Worm (Caenorhabditis elegans): ENCODE results near the gene mnm-2.

mnm-2 gene

ce11 chrX:7436912-7437311 lies 12.2 kb upstream of the mnm-2 start (continued):
- TF ChIP-seq nhr-12 (tag; optimal IDR thresholded peaks at IDR 0.05) = no peak
- TF ChIP-seq nhr-237 (tag; optimal IDR thresholded peaks at IDR 0.05) = no peak
- TF ChIP-seq swsn-7 (tag; optimal IDR thresholded peaks at IDR 0.05) = no peak
- no peak for TF ChIP-seq nhr-77 (tag; optimal IDR thresholded peaks at IDR 0.05)
- TF ChIP-seq ztf-11 (tag; optimal IDR thresholded peaks at IDR 0.05) = no peak
- peak; percentile 54 for TF ChIP-seq snu-23 (GFP tag; optimal IDR thresholded peaks at IDR 0.05)
- TF ChIP-seq fkh-4 (tag; optimal IDR thresholded peaks at IDR 0.05; ENCODE audit: borderline replicate concordance) = no peak
- TF ChIP-seq lin-13 (GFP tag; optimal IDR thresholded peaks at IDR 0.05) = no peak
- no peak for TF ChIP-seq unc-30 (tag; optimal IDR thresholded peaks at IDR 0.05)
- no peak for TF ChIP-seq isw-1 (GFP tag; IDR thresholded peaks at IDR 0.05)
- TF ChIP-seq mef-2 (tag; optimal IDR thresholded peaks at IDR 0.05) = no peak
- TF ChIP-seq grh-1 (GFP tag; IDR thresholded peaks at IDR 0.05) = no peak
- TF ChIP-seq lin-39 (tag; optimal IDR thresholded peaks at IDR 0.05) = no peak
- peak; percentile 85 for TF ChIP-seq nhr-85 (tag)
- TF ChIP-seq ceh-8 (GFP tag; optimal IDR thresholded peaks at IDR 0.05) = no peak
- peak in 2 of 6 experiments; percentile 53 to 71 for TF ChIP-seq elt-3 (tag; optimal IDR thresholded peaks at IDR 0.05)
- no peak for TF ChIP-seq ama-1 (optimal IDR thresholded peaks at IDR 0.05)
- TF ChIP-seq skn-1 (tag; optimal IDR thresholded peaks at IDR 0.05) = no peak
- TF ChIP-seq pax-3 (tag; optimal IDR thresholded peaks at IDR 0.05) = no peak
- no peak for TF ChIP-seq alr-1 (tag; optimal IDR thresholded peaks at IDR 0.05; ENCODE audit: borderline replicate concordance)
- no peak for TF ChIP-seq F16B12.6 (tag; optimal IDR thresholded peaks at IDR 0.05)
- no peak for TF ChIP-seq pag-3 (tag; optimal IDR thresholded peaks at IDR 0.05; ENCODE audit: borderline replicate concordance, insufficient read depth)
- TF ChIP-seq nhr-84 (tag; optimal IDR thresholded peaks at IDR 0.05) = no peak

- peak; percentile 25 for TF ChIP-seq nhr-85 (tag)
- TF ChIP-seq nhr-47 (tag; optimal IDR thresholded peaks at IDR 0.05) = no peak
- no peak for TF ChIP-seq nhr-77 (tag; optimal IDR thresholded peaks at IDR 0.05)
- TF ChIP-seq nhr-84 (tag; optimal IDR thresholded peaks at IDR 0.05) = no peak
Measured at ce11 chrX:7433269-7433668, 8.6 kb upstream of the mnm-2 start, which contains the start of gene clc-5. Gene clc-5, plus strand, starts transcription at chrX:7433569.

ce11 chrX:7431165-7431564 lies 6.5 kb upstream of the mnm-2 start, which contains the start of gene clc-2:
Gene clc-2, plus strand, starts transcription at chrX:7431465.
- no peak for TF ChIP-seq efl-3 (GFP tag; optimal IDR thresholded peaks at IDR 0.05)
- no peak for TF ChIP-seq F16B12.6 (tag; optimal IDR thresholded peaks at IDR 0.05)

- TF ChIP-seq sox-4 (tag; optimal IDR thresholded peaks at IDR 0.05) (no peak), elt-3 (tag; optimal IDR thresholded peaks at IDR 0.05) (peak in 2 of 6 experiments; percentile 37 to 79), nhr-11 (tag; optimal IDR thresholded peaks at IDR 0.05) (no peak), nhr-85 (tag) (peak; percentile 77), hlh-17 (GFP tag; optimal IDR thresholded peaks at IDR 0.05; ENCODE audit: borderline replicate concordance) (no peak), nhr-20 (tag; optimal IDR thresholded peaks at IDR 0.05) (peak; percentile 49), blmp-1 (tag; optimal IDR thresholded peaks at IDR 0.05) (peak; percentile 86), nhr-12 (tag; optimal IDR thresholded peaks at IDR 0.05) (no peak), lin-35 (GFP tag; optimal IDR thresholded peaks at IDR 0.05) (no peak), nhr-19 (GFP tag; conservative IDR thresholded peaks at IDR 0.05) (peak; percentile 21), nhr-71 (tag; optimal IDR thresholded peaks at IDR 0.05) (peak; percentile 47), lin-14 (GFP tag; optimal IDR thresholded peaks at IDR 0.05) (peak; percentile 67), snu-23 (GFP tag; optimal IDR thresholded peaks at IDR 0.05) (peak; percentile 58), mep-1 (tag; optimal IDR thresholded peaks at IDR 0.05) (no peak), nhr-90 (tag; optimal IDR thresholded peaks at IDR 0.05; ENCODE audit: poor library complexity) (peak; percentile 23), nhr-47 (tag; optimal IDR thresholded peaks at IDR 0.05) (peak; percentile 6), egl-13 (tag; optimal IDR thresholded peaks at IDR 0.05) (no peak), lsy-2 (tag; optimal IDR thresholded peaks at IDR 0.05) (peak in 1 of 2 experiments; percentile 16), Y116A8C.19 (tag; optimal IDR thresholded peaks at IDR 0.05; ENCODE audit: borderline replicate concordance) (no peak), C16A3.4 (tag; optimal IDR thresholded peaks at IDR 0.05) (no peak), nhr-84 (tag; optimal IDR thresholded peaks at IDR 0.05) (no peak), efl-1 (optimal IDR thresholded peaks at IDR 0.05) (no peak), efl-1 (GFP tag; optimal IDR thresholded peaks at IDR 0.05 in 1 of 2) (no peak)
Measured at ce11 chrX:7430483-7430882, 5.8 kb upstream of the mnm-2 start.

All from whole organism, L1 larva.